Fruit fly (Drosophila melanogaster) whole organism, prepupa: ENCODE data around the gene Gr10a.
A peak's percentile ranks its signal among the peaks of the same experiment; 100 is the strongest.

Experiments used
- Blimp-1 ChIP-seq: fragments of 200-800 bp; sonication (Bioruptor generic); optimal IDR thresholded peaks from 3 replicates; lab custom pipeline; 2017; ENCODE audit warnings: missing biosample characterization, missing genetic modification characterization, mild to moderate bottlenecking, moderate library complexity, missing genetic modification reagents
- CG10631 ChIP-seq: fragments of 200-800 bp; sonication (Bioruptor generic); optimal IDR thresholded peaks from 2 replicates; lab custom pipeline; 2016; ENCODE audit warnings: missing biosample characterization, missing genetic modification characterization
- CG10669 ChIP-seq: fragments of 200-800 bp; sonication (Bioruptor generic); optimal IDR thresholded peaks from 3 replicates; lab custom pipeline; 2018; ENCODE audit warnings: missing biosample characterization, mild to moderate bottlenecking, missing genetic modification characterization, moderate library complexity
- CG11294 ChIP-seq: fragments of 200-800 bp; sonication (Bioruptor generic); IDR thresholded peaks from 2 replicates; pipeline ENCODE4 v1.3.6; 2022; ENCODE audit warnings: missing biosample characterization, missing genetic modification characterization
- CG11762 ChIP-seq: fragments of 200-800 bp; sonication (Bioruptor generic); optimal IDR thresholded peaks from 3 replicates; lab custom pipeline; 2016; ENCODE audit warnings: missing biosample characterization, missing genetic modification characterization; ENCODE audit not compliant: insufficient read depth
- CG11902 ChIP-seq: fragments of 200-800 bp; sonication (Bioruptor generic); optimal IDR thresholded peaks from 3 replicates; lab custom pipeline; 2016; ENCODE audit warnings: missing biosample characterization, missing genetic modification characterization
- CG15336 ChIP-seq: fragments of 200-800 bp; sonication (Bioruptor generic); IDR thresholded peaks from 2 replicates; pipeline ENCODE4 v1.3.6; 2022; ENCODE audit warnings: missing biosample characterization, missing genetic modification characterization
- CG1621 ChIP-seq: fragments of 200-800 bp; sonication (Bioruptor generic); optimal IDR thresholded peaks from 3 replicates; lab custom pipeline; 2018; ENCODE audit warnings: missing biosample characterization, mild to moderate bottlenecking, missing genetic modification characterization
- CG16779 ChIP-seq: fragments of 200-800 bp; sonication (Bioruptor generic); optimal IDR thresholded peaks from 3 replicates; lab custom pipeline; 2017; ENCODE audit warnings: missing biosample characterization, mild to moderate bottlenecking, missing genetic modification characterization
- CG3032 ChIP-seq: fragments of 200-800 bp; optimal IDR thresholded peaks from 2 replicates; lab custom pipeline; 2019; ENCODE audit warnings: missing biosample characterization, mild to moderate bottlenecking, missing genetic modification characterization, moderate library complexity
- CG31627 ChIP-seq: fragments of 200-800 bp; sonication (Bioruptor generic); optimal IDR thresholded peaks from 3 replicates; lab custom pipeline; 2016; ENCODE audit warnings: missing biosample characterization, missing genetic modification characterization
- CG3919 ChIP-seq: fragments of 200-800 bp; sonication (Bioruptor generic); optimal IDR thresholded peaks from 3 replicates; lab custom pipeline; 2016; ENCODE audit warnings: missing biosample characterization, missing genetic modification characterization
- CG4318 ChIP-seq: fragments of 200-800 bp; sonication (Bioruptor generic); optimal IDR thresholded peaks from 3 replicates; lab custom pipeline; 2017; ENCODE audit warnings: missing biosample characterization, mild to moderate bottlenecking, missing genetic modification characterization
- CG6276 ChIP-seq: fragments of 200-800 bp; sonication (Bioruptor generic); optimal IDR thresholded peaks from 2 replicates; lab custom pipeline; 2017; ENCODE audit warnings: missing biosample characterization, mild to moderate bottlenecking, missing genetic modification characterization
- CG6792 ChIP-seq: fragments of 200-800 bp; sonication (Bioruptor generic); optimal IDR thresholded peaks from 3 replicates; lab custom pipeline; 2016; ENCODE audit warnings: missing biosample characterization, missing genetic modification characterization
- CG6808 ChIP-seq: fragments of 200-800 bp; sonication (Bioruptor generic); optimal IDR thresholded peaks from 3 replicates; lab custom pipeline; 2017; ENCODE audit warnings: missing biosample characterization, missing genetic modification characterization, mild to moderate bottlenecking, moderate library complexity, missing genetic modification reagents
- CG6854 ChIP-seq: fragments of 200-800 bp; sonication (Bioruptor generic); optimal IDR thresholded peaks from 2 replicates; lab custom pipeline; 2017; ENCODE audit warnings: missing biosample characterization, mild to moderate bottlenecking, missing genetic modification characterization
- CG7368 ChIP-seq: fragments of 200-800 bp; sonication (Bioruptor generic); optimal IDR thresholded peaks from 3 replicates; lab custom pipeline; 2016; ENCODE audit warnings: missing biosample characterization, missing genetic modification characterization
- CG8119 ChIP-seq: fragments of 200-800 bp; sonication (Bioruptor generic); IDR thresholded peaks from 3 replicates; pipeline ENCODE4 v1.3.6; 2022; ENCODE audit warnings: missing biosample characterization, missing genetic modification characterization
- CG8319 ChIP-seq: fragments of 200-800 bp; sonication (Bioruptor generic); optimal IDR thresholded peaks from 3 replicates; lab custom pipeline; 2016; ENCODE audit warnings: missing biosample characterization, missing genetic modification characterization
- CG8632 ChIP-seq: fragments of 200-800 bp; sonication (Bioruptor generic); optimal IDR thresholded peaks from 3 replicates; lab custom pipeline; 2016; ENCODE audit warnings: missing biosample characterization, missing genetic modification characterization
- Eip78C ChIP-seq: fragments of 200-800 bp; sonication (Bioruptor generic); peaks from one replicate; lab custom pipeline; 2016; ENCODE audit warnings: missing biosample characterization, missing genetic modification characterization
- Eip93F ChIP-seq: fragments of 200-800 bp; sonication (Bioruptor generic); optimal IDR thresholded peaks from 2 replicates; lab custom pipeline; 2016; ENCODE audit warnings: missing biosample characterization, mild to moderate bottlenecking, missing genetic modification characterization
- Ets21C ChIP-seq: fragments of 200-800 bp; sonication (Bioruptor generic); optimal IDR thresholded peaks from 3 replicates; lab custom pipeline; 2016; ENCODE audit warnings: missing biosample characterization, missing genetic modification characterization
- Ets96B ChIP-seq: fragments of 200-800 bp; optimal IDR thresholded peaks from 2 replicates; lab custom pipeline; 2019; ENCODE audit warnings: missing biosample characterization, mild to moderate bottlenecking, missing genetic modification characterization, moderate library complexity
- Hr38 ChIP-seq: sonication (Bioruptor generic); optimal IDR thresholded peaks from 2 replicates; lab custom pipeline; 2016; ENCODE audit warnings: missing biosample characterization, missing genetic modification characterization
- Hr4 ChIP-seq: fragments of 200-800 bp; sonication (Bioruptor generic); optimal IDR thresholded peaks from 3 replicates; lab custom pipeline; 2016; ENCODE audit warnings: missing biosample characterization, missing genetic modification characterization
- Lpt ChIP-seq: fragments of 200-800 bp; sonication (Bioruptor generic); optimal IDR thresholded peaks from 3 replicates; lab custom pipeline; 2016; ENCODE audit warnings: missing biosample characterization, missing genetic modification characterization
- Met ChIP-seq: fragments of 200-800 bp; sonication (Bioruptor generic); optimal IDR thresholded peaks from 3 replicates; lab custom pipeline; 2016; ENCODE audit warnings: missing biosample characterization, missing genetic modification characterization
- OdsH ChIP-seq: fragments of 200-800 bp; sonication (Bioruptor generic); optimal IDR thresholded peaks from 3 replicates; lab custom pipeline; 2016; ENCODE audit warnings: missing biosample characterization, missing genetic modification characterization
- Smox ChIP-seq: fragments of 200-800 bp; sonication (Bioruptor generic); optimal IDR thresholded peaks from 3 replicates; lab custom pipeline; 2016; ENCODE audit warnings: missing biosample characterization, missing genetic modification characterization
- Sox102F ChIP-seq: fragments of 200-800 bp; sonication (Bioruptor generic); optimal IDR thresholded peaks from 2 replicates; lab custom pipeline; 2016; ENCODE audit warnings: missing biosample characterization, mild to moderate bottlenecking, missing genetic modification characterization
- Sox14 ChIP-seq: fragments of 200-800 bp; sonication (Bioruptor generic); optimal IDR thresholded peaks from 3 replicates; lab custom pipeline; 2016; ENCODE audit warnings: missing biosample characterization, missing genetic modification characterization
- Sox15 ChIP-seq: fragments of 200-800 bp; sonication (Bioruptor generic); optimal IDR thresholded peaks from 3 replicates; lab custom pipeline; 2016; ENCODE audit warnings: missing biosample characterization, missing genetic modification characterization
- achi ChIP-seq: fragments of 200-800 bp; sonication (Bioruptor generic); optimal IDR thresholded peaks from 3 replicates; lab custom pipeline; 2016; ENCODE audit warnings: missing biosample characterization, missing genetic modification characterization
- cyc ChIP-seq: fragments of 200-800 bp; sonication (Bioruptor generic); optimal IDR thresholded peaks from 3 replicates; lab custom pipeline; 2016; ENCODE audit warnings: missing biosample characterization, missing genetic modification characterization
- dac ChIP-seq: fragments of 200-800 bp; sonication (Bioruptor generic); optimal IDR thresholded peaks from 2 replicates; lab custom pipeline; 2017; ENCODE audit warnings: missing biosample characterization, mild to moderate bottlenecking, missing genetic modification characterization
- dsx ChIP-seq: fragments of 200-800 bp; optimal IDR thresholded peaks from 3 replicates; lab custom pipeline; 2019; ENCODE audit warnings: missing biosample characterization, mild to moderate bottlenecking, missing genetic modification characterization, moderate library complexity; ENCODE audit not compliant: poor library complexity, severe bottlenecking
- eg ChIP-seq: fragments of 200-800 bp; sonication (Bioruptor generic); IDR thresholded peaks from 3 replicates; pipeline ENCODE4 v1.3.6; 2022; ENCODE audit warnings: missing biosample characterization, missing genetic modification characterization
- esn ChIP-seq: fragments of 200-800 bp; sonication (Bioruptor generic); optimal IDR thresholded peaks from 2 replicates; lab custom pipeline; 2016; ENCODE audit warnings: missing biosample characterization, mild to moderate bottlenecking, missing genetic modification characterization, moderate library complexity
- fd59A ChIP-seq: fragments of 200-800 bp; sonication (Bioruptor generic); optimal IDR thresholded peaks from 2 replicates; lab custom pipeline; 2017; ENCODE audit warnings: missing biosample characterization, mild to moderate bottlenecking, missing genetic modification characterization, missing genetic modification reagents
- fd85E ChIP-seq: fragments of 200-800 bp; sonication (Bioruptor generic); optimal IDR thresholded peaks from 3 replicates; lab custom pipeline; 2016; ENCODE audit warnings: missing biosample characterization, missing genetic modification characterization
- fkh ChIP-seq: fragments of 200-800 bp; sonication (Bioruptor generic); optimal IDR thresholded peaks from 3 replicates; lab custom pipeline; 2017; ENCODE audit warnings: missing biosample characterization, mild to moderate bottlenecking, missing genetic modification characterization, moderate library complexity
- lz ChIP-seq: fragments of 200-800 bp; sonication (Bioruptor generic); optimal IDR thresholded peaks from 3 replicates; lab custom pipeline; 2016; ENCODE audit warnings: missing biosample characterization, missing genetic modification characterization
- net ChIP-seq: fragments of 200-800 bp; sonication (Bioruptor generic); optimal IDR thresholded peaks from 3 replicates; lab custom pipeline; 2016; ENCODE audit warnings: missing biosample characterization, missing genetic modification characterization
- salr ChIP-seq, 2 experiments: fragments of 200-800 bp; sonication (Bioruptor generic); optimal IDR thresholded peaks; 3 replicates each; lab custom pipeline; 2016 to 2018; ENCODE audit warnings: missing biosample characterization in 2 of 2, missing genetic modification characterization in 2 of 2, mild to moderate bottlenecking in 1 of 2
- spab ChIP-seq: fragments of 200-800 bp; sonication (Bioruptor generic); optimal IDR thresholded peaks from 2 replicates; lab custom pipeline; 2017; ENCODE audit warnings: missing biosample characterization, mild to moderate bottlenecking, missing genetic modification characterization, missing genetic modification reagents
- ss ChIP-seq, 2 experiments: fragments of 200-800 bp; sonication (Bioruptor generic); optimal IDR thresholded peaks; 2 replicates in 1 of 2; 3 replicates in 1 of 2; lab custom pipeline; 2017 to 2018; ENCODE audit warnings: mild to moderate bottlenecking in 2 of 2, missing biosample characterization in 2 of 2, missing genetic modification characterization in 2 of 2, moderate library complexity in 1 of 2
- svp ChIP-seq: fragments of 200-800 bp; sonication (Bioruptor generic); peaks from one replicate; lab custom pipeline; 2016; ENCODE audit warnings: missing biosample characterization, missing genetic modification characterization
- topi ChIP-seq: fragments of 200-800 bp; sonication (Bioruptor generic); optimal IDR thresholded peaks from 3 replicates; lab custom pipeline; 2016; ENCODE audit warnings: missing biosample characterization, missing genetic modification characterization
- vri ChIP-seq: fragments of 200-800 bp; sonication (Bioruptor generic); optimal IDR thresholded peaks from 3 replicates; lab custom pipeline; 2016; ENCODE audit warnings: missing biosample characterization, mild to moderate bottlenecking, missing genetic modification characterization

The Gr10a gene

DNA sequence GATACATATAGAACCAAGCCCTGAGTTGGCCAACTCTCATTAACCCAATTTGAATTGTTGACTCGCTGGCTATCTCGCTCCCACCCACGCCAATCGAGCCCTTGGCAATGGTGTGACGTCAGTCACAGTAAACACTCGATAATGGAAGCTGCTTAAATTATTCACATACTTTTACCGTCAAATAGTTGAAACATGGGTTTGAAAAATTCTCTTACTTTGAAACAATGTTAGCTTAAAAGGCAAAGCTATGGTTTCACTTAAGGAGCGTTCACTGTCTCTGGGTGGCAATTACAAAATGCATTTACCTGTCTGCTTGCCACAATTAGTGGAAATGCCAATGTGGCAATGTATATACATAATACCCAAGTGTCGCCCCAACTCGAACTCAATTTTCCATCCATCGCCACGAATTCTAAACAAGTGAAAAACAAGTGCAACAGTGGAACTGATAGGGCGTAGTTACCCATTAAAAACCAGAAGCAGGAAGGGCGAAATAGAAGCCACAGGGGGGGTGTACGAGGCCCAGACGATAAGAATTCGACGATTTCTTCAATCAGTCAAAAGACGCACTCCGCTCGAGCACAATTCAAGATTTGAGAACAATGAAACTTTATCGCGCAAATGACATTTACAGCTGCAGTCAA is 32.4 kb upstream of the Gr10a start:
- TF ChIP-seq CG3919 (GFP tag; lab: Kevin White, UChicago) = peak; percentile 73
- TF ChIP-seq OdsH = peak; percentile 57
- no peak for TF ChIP-seq ss (GFP tag; optimal IDR thresholded peaks at IDR 0.05; lab: Kevin White, UChicago)
- peak; percentile 87 for TF ChIP-seq esn
- TF ChIP-seq CG11902 (GFP tag; lab: Kevin White, UChicago) = peak; percentile 74
- peak; percentile 31 for TF ChIP-seq CG3032
- TF ChIP-seq Ets96B = peak; percentile 2
- peak; percentile 89 for TF ChIP-seq cyc (GFP tag; lab: Kevin White, UChicago)
- TF ChIP-seq CG6808 (GFP tag; lab: Kevin White, UChicago) = peak; percentile 22
- peak; percentile 38 for TF ChIP-seq CG8319 (GFP tag; lab: Kevin White, UChicago)
- TF ChIP-seq CG8119 (GFP tag; lab: Robert Waterston, UW) = peak; percentile 62
- peak; percentile 86 for TF ChIP-seq Smox (GFP tag; lab: Kevin White, UChicago)
- TF ChIP-seq net (GFP tag; lab: Kevin White, UChicago) = peak; percentile 61
- TF ChIP-seq CG6276 (GFP tag; lab: Kevin White, UChicago) = peak; percentile 52
- peak; percentile 21 for TF ChIP-seq dsx
- TF ChIP-seq Eip93F (GFP tag; lab: Kevin White, UChicago) = peak; percentile 77
- TF ChIP-seq Sox15 (GFP tag; lab: Kevin White, UChicago) = peak; percentile 56
- TF ChIP-seq Sox102F = peak; percentile 85
- peak; percentile 79 for TF ChIP-seq Sox14 (GFP tag; lab: Kevin White, UChicago)
- no peak for TF ChIP-seq CG4318 (GFP tag; lab: Kevin White, UChicago)
- no peak for TF ChIP-seq fd85E
- TF ChIP-seq vri (GFP tag; lab: Kevin White, UChicago) = peak; percentile 73
- no peak for TF ChIP-seq Hr38 (GFP tag; lab: Kevin White, UChicago)
- TF ChIP-seq dac = no peak
- TF ChIP-seq CG31627 = peak; percentile 90
- TF ChIP-seq salr (GFP tag; optimal IDR thresholded peaks at IDR 0.05; lab: Kevin White, UChicago) = no peak
- peak; percentile 64 for TF ChIP-seq Hr4 (GFP tag; lab: Kevin White, UChicago)
- TF ChIP-seq CG11294 (GFP tag; lab: Robert Waterston, UW) = 0 out of 2 replicates have a peak, but pooled peaks have one; percentile 10
- TF ChIP-seq CG10669 (GFP tag; lab: Kevin White, UChicago) = peak; percentile 49
- TF ChIP-seq CG15336 (GFP tag; lab: Robert Waterston, UW) = peak; percentile 70
- peak; percentile 57 for TF ChIP-seq achi (GFP tag; lab: Kevin White, UChicago)
- TF ChIP-seq fkh (GFP tag; lab: Kevin White, UChicago) = peak; percentile 54
- peak; percentile 88 for TF ChIP-seq Met (GFP tag; lab: Kevin White, UChicago)
- TF ChIP-seq CG6792 (GFP tag; lab: Kevin White, UChicago) = peak; percentile 72
- peak; percentile 93 for TF ChIP-seq svp (GFP tag; lab: Kevin White, UChicago)
- peak; percentile 89 for TF ChIP-seq topi (GFP tag; lab: Kevin White, UChicago)
- TF ChIP-seq CG7368 (GFP tag; lab: Kevin White, UChicago) = peak; percentile 52
- TF ChIP-seq CG1621 (tag; lab: Kevin White, UChicago) = peak; percentile 9
- peak; percentile 27 for TF ChIP-seq CG11762
- TF ChIP-seq CG6854 = peak; percentile 52
- TF ChIP-seq eg (GFP tag; lab: Robert Waterston, UW) = peak; percentile 76
- no peak for TF ChIP-seq spab (GFP tag; lab: Kevin White, UChicago)
- TF ChIP-seq fd59A (GFP tag; lab: Kevin White, UChicago) = no peak
- TF ChIP-seq Blimp-1 (GFP tag; lab: Kevin White, UChicago) = peak; percentile 61
- TF ChIP-seq CG10631 (GFP tag; lab: Kevin White, UChicago) = peak; percentile 29
- TF ChIP-seq Lpt (GFP tag; lab: Kevin White, UChicago) = peak; percentile 10
- peak; percentile 87 for TF ChIP-seq lz
- TF ChIP-seq Ets21C (GFP tag; lab: Kevin White, UChicago) = peak; percentile 80
- TF ChIP-seq Eip78C (GFP tag; lab: Kevin White, UChicago) = peak; percentile 89
- peak; percentile 58 for TF ChIP-seq CG8632 (GFP tag; lab: Kevin White, UChicago)
- TF ChIP-seq CG16779 (tag; lab: Kevin White, UChicago) = no peak
